Fruit fly (Drosophila melanogaster) whole organism, prepupa: ENCODE results near the gene RpLP1.

Experiments used
- Blimp-1 ChIP-seq: fragments of 200-800 bp; sonication (Bioruptor generic); optimal IDR thresholded peaks from 3 replicates; lab custom pipeline; 2017; ENCODE audit warnings: missing biosample characterization, missing genetic modification characterization, mild to moderate bottlenecking, moderate library complexity, missing genetic modification reagents
- CG10631 ChIP-seq: fragments of 200-800 bp; sonication (Bioruptor generic); optimal IDR thresholded peaks from 2 replicates; lab custom pipeline; 2016; ENCODE audit warnings: missing biosample characterization, missing genetic modification characterization
- CG10669 ChIP-seq: fragments of 200-800 bp; sonication (Bioruptor generic); optimal IDR thresholded peaks from 3 replicates; lab custom pipeline; 2018; ENCODE audit warnings: missing biosample characterization, mild to moderate bottlenecking, missing genetic modification characterization, moderate library complexity
- CG11762 ChIP-seq: fragments of 200-800 bp; sonication (Bioruptor generic); optimal IDR thresholded peaks from 3 replicates; lab custom pipeline; 2016; ENCODE audit warnings: missing biosample characterization, missing genetic modification characterization; ENCODE audit not compliant: insufficient read depth
- CG15336 ChIP-seq: fragments of 200-800 bp; sonication (Bioruptor generic); IDR thresholded peaks from 2 replicates; pipeline ENCODE4 v1.3.6; 2022; ENCODE audit warnings: missing biosample characterization, missing genetic modification characterization
- CG1621 ChIP-seq: fragments of 200-800 bp; sonication (Bioruptor generic); optimal IDR thresholded peaks from 3 replicates; lab custom pipeline; 2018; ENCODE audit warnings: missing biosample characterization, mild to moderate bottlenecking, missing genetic modification characterization
- CG16779 ChIP-seq: fragments of 200-800 bp; sonication (Bioruptor generic); optimal IDR thresholded peaks from 3 replicates; lab custom pipeline; 2017; ENCODE audit warnings: missing biosample characterization, mild to moderate bottlenecking, missing genetic modification characterization
- CG3032 ChIP-seq: fragments of 200-800 bp; optimal IDR thresholded peaks from 2 replicates; lab custom pipeline; 2019; ENCODE audit warnings: missing biosample characterization, mild to moderate bottlenecking, missing genetic modification characterization, moderate library complexity
- CG32006 ChIP-seq: fragments of 200-800 bp; sonication (Bioruptor generic); optimal IDR thresholded peaks from 3 replicates; lab custom pipeline; 2017; ENCODE audit warnings: missing biosample characterization, mild to moderate bottlenecking, missing genetic modification characterization
- CG3919 ChIP-seq: fragments of 200-800 bp; sonication (Bioruptor generic); optimal IDR thresholded peaks from 3 replicates; lab custom pipeline; 2016; ENCODE audit warnings: missing biosample characterization, missing genetic modification characterization
- CG6163 ChIP-seq: fragments of 200-800 bp; sonication (Bioruptor generic); IDR thresholded peaks from 3 replicates; pipeline ENCODE4 v1.3.6; 2022; ENCODE audit warnings: missing biosample characterization, missing genetic modification characterization
- CG6276 ChIP-seq: fragments of 200-800 bp; sonication (Bioruptor generic); optimal IDR thresholded peaks from 2 replicates; lab custom pipeline; 2017; ENCODE audit warnings: missing biosample characterization, mild to moderate bottlenecking, missing genetic modification characterization
- CG6792 ChIP-seq: fragments of 200-800 bp; sonication (Bioruptor generic); optimal IDR thresholded peaks from 3 replicates; lab custom pipeline; 2016; ENCODE audit warnings: missing biosample characterization, missing genetic modification characterization
- CG6808 ChIP-seq: fragments of 200-800 bp; sonication (Bioruptor generic); optimal IDR thresholded peaks from 3 replicates; lab custom pipeline; 2017; ENCODE audit warnings: missing biosample characterization, missing genetic modification characterization, mild to moderate bottlenecking, moderate library complexity, missing genetic modification reagents
- CG6854 ChIP-seq: fragments of 200-800 bp; sonication (Bioruptor generic); optimal IDR thresholded peaks from 2 replicates; lab custom pipeline; 2017; ENCODE audit warnings: missing biosample characterization, mild to moderate bottlenecking, missing genetic modification characterization
- CG7368 ChIP-seq: fragments of 200-800 bp; sonication (Bioruptor generic); optimal IDR thresholded peaks from 3 replicates; lab custom pipeline; 2016; ENCODE audit warnings: missing biosample characterization, missing genetic modification characterization
- CG8119 ChIP-seq: fragments of 200-800 bp; sonication (Bioruptor generic); IDR thresholded peaks from 3 replicates; pipeline ENCODE4 v1.3.6; 2022; ENCODE audit warnings: missing biosample characterization, missing genetic modification characterization
- CG8632 ChIP-seq: fragments of 200-800 bp; sonication (Bioruptor generic); optimal IDR thresholded peaks from 3 replicates; lab custom pipeline; 2016; ENCODE audit warnings: missing biosample characterization, missing genetic modification characterization
- CG9139 ChIP-seq: fragments of 200-800 bp; sonication (Bioruptor generic); optimal IDR thresholded peaks from 3 replicates; lab custom pipeline; 2017; ENCODE audit warnings: missing biosample characterization, mild to moderate bottlenecking, missing genetic modification characterization
- Eip75B ChIP-seq: fragments of 200-800 bp; sonication (Bioruptor generic); optimal IDR thresholded peaks from 3 replicates; lab custom pipeline; 2016; ENCODE audit warnings: missing biosample characterization, missing genetic modification characterization
- Eip78C ChIP-seq: fragments of 200-800 bp; sonication (Bioruptor generic); peaks from one replicate; lab custom pipeline; 2016; ENCODE audit warnings: missing biosample characterization, missing genetic modification characterization
- Eip93F ChIP-seq: fragments of 200-800 bp; sonication (Bioruptor generic); optimal IDR thresholded peaks from 2 replicates; lab custom pipeline; 2016; ENCODE audit warnings: missing biosample characterization, mild to moderate bottlenecking, missing genetic modification characterization
- Ets96B ChIP-seq: fragments of 200-800 bp; optimal IDR thresholded peaks from 2 replicates; lab custom pipeline; 2019; ENCODE audit warnings: missing biosample characterization, mild to moderate bottlenecking, missing genetic modification characterization, moderate library complexity
- Gug ChIP-seq: fragments of 200-800 bp; sonication (Bioruptor generic); IDR thresholded peaks from 2 replicates; pipeline ENCODE4 v1.3.6; 2022; ENCODE audit warnings: missing biosample characterization, missing genetic modification characterization
- Hr4 ChIP-seq: fragments of 200-800 bp; sonication (Bioruptor generic); optimal IDR thresholded peaks from 3 replicates; lab custom pipeline; 2016; ENCODE audit warnings: missing biosample characterization, missing genetic modification characterization
- OdsH ChIP-seq: fragments of 200-800 bp; sonication (Bioruptor generic); optimal IDR thresholded peaks from 3 replicates; lab custom pipeline; 2016; ENCODE audit warnings: missing biosample characterization, missing genetic modification characterization
- Smox ChIP-seq: fragments of 200-800 bp; sonication (Bioruptor generic); optimal IDR thresholded peaks from 3 replicates; lab custom pipeline; 2016; ENCODE audit warnings: missing biosample characterization, missing genetic modification characterization
- Sox102F ChIP-seq: fragments of 200-800 bp; sonication (Bioruptor generic); optimal IDR thresholded peaks from 2 replicates; lab custom pipeline; 2016; ENCODE audit warnings: missing biosample characterization, mild to moderate bottlenecking, missing genetic modification characterization
- Sox14 ChIP-seq: fragments of 200-800 bp; sonication (Bioruptor generic); optimal IDR thresholded peaks from 3 replicates; lab custom pipeline; 2016; ENCODE audit warnings: missing biosample characterization, missing genetic modification characterization
- Sox15 ChIP-seq: fragments of 200-800 bp; sonication (Bioruptor generic); optimal IDR thresholded peaks from 3 replicates; lab custom pipeline; 2016; ENCODE audit warnings: missing biosample characterization, missing genetic modification characterization
- achi ChIP-seq: fragments of 200-800 bp; sonication (Bioruptor generic); optimal IDR thresholded peaks from 3 replicates; lab custom pipeline; 2016; ENCODE audit warnings: missing biosample characterization, missing genetic modification characterization
- dac ChIP-seq: fragments of 200-800 bp; sonication (Bioruptor generic); optimal IDR thresholded peaks from 2 replicates; lab custom pipeline; 2017; ENCODE audit warnings: missing biosample characterization, mild to moderate bottlenecking, missing genetic modification characterization
- dsx ChIP-seq: fragments of 200-800 bp; optimal IDR thresholded peaks from 3 replicates; lab custom pipeline; 2019; ENCODE audit warnings: missing biosample characterization, mild to moderate bottlenecking, missing genetic modification characterization, moderate library complexity; ENCODE audit not compliant: poor library complexity, severe bottlenecking
- eg ChIP-seq: fragments of 200-800 bp; sonication (Bioruptor generic); IDR thresholded peaks from 3 replicates; pipeline ENCODE4 v1.3.6; 2022; ENCODE audit warnings: missing biosample characterization, missing genetic modification characterization
- esn ChIP-seq: fragments of 200-800 bp; sonication (Bioruptor generic); optimal IDR thresholded peaks from 2 replicates; lab custom pipeline; 2016; ENCODE audit warnings: missing biosample characterization, mild to moderate bottlenecking, missing genetic modification characterization, moderate library complexity
- fd59A ChIP-seq: fragments of 200-800 bp; sonication (Bioruptor generic); optimal IDR thresholded peaks from 2 replicates; lab custom pipeline; 2017; ENCODE audit warnings: missing biosample characterization, mild to moderate bottlenecking, missing genetic modification characterization, missing genetic modification reagents
- fd85E ChIP-seq: fragments of 200-800 bp; sonication (Bioruptor generic); optimal IDR thresholded peaks from 3 replicates; lab custom pipeline; 2016; ENCODE audit warnings: missing biosample characterization, missing genetic modification characterization
- fkh ChIP-seq: fragments of 200-800 bp; sonication (Bioruptor generic); optimal IDR thresholded peaks from 3 replicates; lab custom pipeline; 2017; ENCODE audit warnings: missing biosample characterization, mild to moderate bottlenecking, missing genetic modification characterization, moderate library complexity
- lz ChIP-seq: fragments of 200-800 bp; sonication (Bioruptor generic); optimal IDR thresholded peaks from 3 replicates; lab custom pipeline; 2016; ENCODE audit warnings: missing biosample characterization, missing genetic modification characterization
- net ChIP-seq: fragments of 200-800 bp; sonication (Bioruptor generic); optimal IDR thresholded peaks from 3 replicates; lab custom pipeline; 2016; ENCODE audit warnings: missing biosample characterization, missing genetic modification characterization
- pdm3 ChIP-seq: fragments of 200-800 bp; sonication (Bioruptor generic); optimal IDR thresholded peaks from 3 replicates; lab custom pipeline; 2016; ENCODE audit warnings: missing biosample characterization, missing genetic modification characterization
- salr ChIP-seq, 2 experiments: fragments of 200-800 bp; sonication (Bioruptor generic); optimal IDR thresholded peaks; 3 replicates each; lab custom pipeline; 2016 to 2018; ENCODE audit warnings: missing biosample characterization in 2 of 2, missing genetic modification characterization in 2 of 2, mild to moderate bottlenecking in 1 of 2
- ss ChIP-seq, 2 experiments: fragments of 200-800 bp; sonication (Bioruptor generic); optimal IDR thresholded peaks; 2 replicates in 1 of 2; 3 replicates in 1 of 2; lab custom pipeline; 2017 to 2018; ENCODE audit warnings: mild to moderate bottlenecking in 2 of 2, missing biosample characterization in 2 of 2, missing genetic modification characterization in 2 of 2, moderate library complexity in 1 of 2
- svp ChIP-seq: fragments of 200-800 bp; sonication (Bioruptor generic); peaks from one replicate; lab custom pipeline; 2016; ENCODE audit warnings: missing biosample characterization, missing genetic modification characterization
- vri ChIP-seq: fragments of 200-800 bp; sonication (Bioruptor generic); optimal IDR thresholded peaks from 3 replicates; lab custom pipeline; 2016; ENCODE audit warnings: missing biosample characterization, mild to moderate bottlenecking, missing genetic modification characterization

Gene RpLP1

DNA sequence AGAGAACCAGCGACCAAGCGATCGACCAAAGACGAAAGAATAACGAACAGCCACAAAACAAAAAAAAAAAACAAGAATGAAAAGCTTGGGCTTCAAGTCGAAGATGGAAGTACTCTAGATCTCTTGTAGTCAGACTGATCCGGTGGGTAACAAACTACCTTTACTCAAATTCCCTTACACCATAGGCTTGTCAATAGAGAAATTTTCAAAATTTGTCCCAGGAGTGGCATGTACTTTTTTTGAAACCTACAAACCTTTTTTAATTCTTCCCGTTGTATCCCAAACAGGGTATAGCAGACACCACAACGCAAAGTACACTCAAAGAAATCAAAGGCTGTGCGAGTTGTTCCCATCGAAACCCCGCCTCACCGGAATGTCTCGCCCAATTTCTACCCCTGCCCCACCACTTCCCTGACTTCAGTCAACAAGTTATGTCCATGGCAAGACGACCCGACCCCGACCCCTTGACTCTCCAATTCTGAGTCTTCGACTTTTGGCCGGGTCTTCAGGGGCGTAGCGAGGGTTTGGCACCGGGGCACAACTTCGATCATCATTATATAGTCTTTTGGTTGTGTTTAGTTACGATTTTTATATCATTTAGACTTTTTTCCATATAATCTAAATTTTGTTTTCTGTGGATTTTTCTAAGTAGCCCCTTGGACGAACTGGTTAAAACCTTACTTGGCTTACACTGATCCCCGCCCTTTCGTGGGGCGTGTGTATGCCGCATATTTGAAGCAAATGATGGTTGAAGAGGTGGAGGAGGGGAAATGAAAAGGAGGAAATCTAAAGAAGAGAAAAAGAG is 10.1 kb downstream of the RpLP1 start (continued):
- TF ChIP-seq Gug (GFP tag; lab: Robert Waterston, UW) (peak; percentile 67), achi (peak; percentile 86), Eip93F (GFP tag; lab: Kevin White, UChicago) (peak; percentile 91), Hr4 (GFP tag; lab: Kevin White, UChicago) (peak; percentile 60), salr (GFP tag; optimal IDR thresholded peaks at IDR 0.05; lab: Kevin White, UChicago) (peak; percentile 67 to 69), dac (no peak), pdm3 (GFP tag; lab: Kevin White, UChicago) (peak; percentile 90), CG11762 (GFP tag; lab: Kevin White, UChicago) (peak; percentile 51), Sox102F (GFP tag; lab: Kevin White, UChicago) (peak; percentile 96), Eip75B (GFP tag; lab: Kevin White, UChicago) (peak; percentile 89)
- TF ChIP-seq, all 60 proteins: peak for 57

DNA sequence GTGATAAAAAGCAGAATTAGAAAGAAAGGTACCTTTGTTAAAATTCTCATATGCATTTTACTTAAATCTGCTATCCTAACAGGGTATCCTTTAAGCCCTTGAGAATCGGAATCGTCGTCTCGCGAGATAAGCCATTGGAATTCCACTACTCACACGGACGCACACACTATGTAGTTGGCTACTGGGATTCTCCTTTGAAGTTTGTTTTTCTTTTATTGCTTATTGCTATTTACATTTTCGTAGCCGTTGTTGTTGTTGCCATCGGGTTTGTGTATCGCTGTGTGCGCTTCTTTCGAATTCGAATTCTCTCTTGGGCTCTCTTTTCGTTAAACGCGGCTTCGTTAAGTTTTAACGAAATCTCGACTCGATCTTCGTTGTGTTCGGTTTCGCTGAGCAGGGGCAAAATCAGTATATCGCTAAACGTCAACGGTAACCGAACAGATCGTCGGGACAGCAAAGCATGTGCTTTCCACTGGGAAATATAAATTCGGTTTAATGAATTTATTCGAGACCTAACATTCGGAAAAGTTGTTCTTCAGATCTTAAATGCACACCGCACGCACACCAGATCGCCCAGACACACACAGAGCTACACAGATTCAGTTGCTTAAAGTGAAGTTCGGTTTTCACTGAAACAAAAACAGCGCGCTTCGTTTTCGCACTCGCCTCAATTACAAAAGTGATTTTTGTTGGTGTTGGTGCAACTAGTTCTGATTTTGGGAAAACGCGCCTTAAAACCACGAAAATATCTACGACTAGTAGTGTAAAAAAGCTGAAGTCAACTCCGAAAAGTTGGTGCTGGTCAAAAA is 11.3 kb downstream of the RpLP1 start, which contains the start of gene ex:
ex (plus strand) TSS at position 408 of the 809 bp plus-strand sequence.
- TF ChIP-seq CG10669 (GFP tag; lab: Kevin White, UChicago) (peak; percentile 57), Sox15 (GFP tag; lab: Kevin White, UChicago) (no peak), Sox14 (peak; percentile 35), fd85E (no peak), CG8632 (GFP tag; lab: Kevin White, UChicago) (peak; percentile 39), CG6854 (GFP tag; lab: Kevin White, UChicago) (peak; percentile 60), fkh (GFP tag; lab: Kevin White, UChicago) (peak; percentile 99), pdm3 (GFP tag; lab: Kevin White, UChicago) (peak; percentile 17), CG1621 (tag; lab: Kevin White, UChicago) (peak; percentile 65), CG15336 (GFP tag; lab: Robert Waterston, UW) (peak; percentile 71; the same call in 1 of the 2 replicates), CG16779 (tag; lab: Kevin White, UChicago) (peak; percentile 40), CG10631 (GFP tag; lab: Kevin White, UChicago) (peak; percentile 17), fd59A (peak; percentile 32), net (GFP tag; lab: Kevin White, UChicago) (peak; percentile 33), dsx (peak; percentile 86), ss (GFP tag; optimal IDR thresholded peaks at IDR 0.05; lab: Kevin White, UChicago) (peak; percentile 71 to 75), Blimp-1 (no peak), Eip78C (GFP tag; lab: Kevin White, UChicago) (peak; percentile 88), CG7368 (no peak), CG3032 (peak; percentile 43), lz (GFP tag; lab: Kevin White, UChicago) (no peak), OdsH (GFP tag; lab: Kevin White, UChicago) (peak; percentile 21), vri (GFP tag; lab: Kevin White, UChicago) (peak; percentile 41), CG32006 (GFP tag; lab: Kevin White, UChicago) (peak; percentile 22), CG8119 (GFP tag; lab: Robert Waterston, UW) (peak; percentile 76; the same call in 2 of the 3 replicates), eg (peak; percentile 72; the same call in 2 of the 3 replicates), salr (GFP tag; optimal IDR thresholded peaks at IDR 0.05; lab: Kevin White, UChicago) (no peak), CG6276 (peak; percentile 67), Smox (GFP tag; lab: Kevin White, UChicago) (no peak), CG9139 (peak; percentile 78), Ets96B (tag; lab: Kevin White, UChicago) (peak; percentile 46), dac (no peak), CG11762 (GFP tag; lab: Kevin White, UChicago) (no peak), esn (GFP tag; lab: Kevin White, UChicago) (peak; percentile 11), Eip93F (GFP tag; lab: Kevin White, UChicago) (no peak), CG6163 (GFP tag; lab: Robert Waterston, UW) (peak; percentile 89), CG6808 (GFP tag; lab: Kevin White, UChicago) (peak; percentile 66), Sox102F (GFP tag; lab: Kevin White, UChicago) (no peak), svp (GFP tag; lab: Kevin White, UChicago) (peak; percentile 77), CG3919 (GFP tag; lab: Kevin White, UChicago) (peak; percentile 38), CG6792 (no peak)
